Worm (Caenorhabditis elegans): ENCODE measurements around the gene F56D6.19.

DNA sequence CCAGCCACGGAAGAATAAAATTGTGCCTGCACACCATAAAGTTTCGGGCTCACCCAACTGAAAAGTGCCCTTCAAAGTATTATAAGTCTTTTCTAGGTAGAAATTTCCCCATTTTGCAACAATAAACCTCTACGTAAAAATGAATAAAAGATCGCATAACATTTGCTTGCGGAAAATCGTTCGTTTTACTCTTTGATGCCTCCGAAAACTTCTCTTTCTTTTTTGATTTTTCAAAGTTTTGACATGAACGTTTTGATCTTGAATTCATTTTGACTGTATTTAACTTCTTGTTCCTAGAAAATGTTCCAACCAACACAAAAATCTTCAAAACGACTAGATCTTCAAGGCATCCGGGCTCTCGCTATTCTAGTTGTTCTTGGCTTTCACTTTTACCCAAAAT is 25.6 kb upstream of the F56D6.19 start, which contains the start of gene oac-21:
- no peak for TF ChIP-seq dao-5 (tag; optimal IDR thresholded peaks at IDR 0.05)
- no peak for TF ChIP-seq him-1 (tag; optimal IDR thresholded peaks at IDR 0.05)
- TF ChIP-seq W03F9.2 (tag; optimal IDR thresholded peaks at IDR 0.05): no peak
